Fruit fly (Drosophila melanogaster) whole organism, embryonic: ENCODE data around the gene fit.
A peak's percentile ranks its signal among the peaks of the same experiment; 100 is the strongest.

ENCODE experiments used
- Ada2b ChIP-seq: fragments of 200-800 bp; sonication (Bioruptor generic); IDR thresholded peaks from 2 replicates; pipeline ENCODE4 v1.3.6; 2022; ENCODE audit warnings: missing biosample characterization, missing genetic modification characterization
- Asciz ChIP-seq: fragments of 200-800 bp; sonication (Bioruptor generic); optimal IDR thresholded peaks from 2 replicates; lab custom pipeline; 2017; ENCODE audit warnings: missing biosample characterization, mild to moderate bottlenecking, missing genetic modification characterization, missing genetic modification reagents
- CG10431 ChIP-seq: fragments of 200-800 bp; sonication (Bioruptor generic); optimal IDR thresholded peaks from 3 replicates; lab custom pipeline; 2018; ENCODE audit warnings: missing biosample characterization, mild to moderate bottlenecking, missing genetic modification characterization
- CG10979 ChIP-seq: fragments of 200-800 bp; sonication (Bioruptor generic); optimal IDR thresholded peaks from 2 replicates; lab custom pipeline; 2018; ENCODE audit warnings: missing biosample characterization, mild to moderate bottlenecking, missing genetic modification characterization, moderate library complexity
- CG11560 ChIP-seq: fragments of 200-800 bp; sonication (Bioruptor generic); IDR thresholded peaks from 3 replicates; pipeline ENCODE4 v1.3.6; 2022; ENCODE audit warnings: missing biosample characterization, missing genetic modification characterization
- CG12104 ChIP-seq: fragments of 200-800 bp; sonication (Bioruptor generic); optimal IDR thresholded peaks from 3 replicates; lab custom pipeline; 2016; ENCODE audit warnings: missing biosample characterization, missing genetic modification characterization
- CG12391 ChIP-seq: fragments of 200-800 bp; sonication (Bioruptor generic); optimal IDR thresholded peaks from 3 replicates; lab custom pipeline; 2018; ENCODE audit warnings: missing biosample characterization, mild to moderate bottlenecking, missing genetic modification characterization, moderate library complexity
- CG13287 ChIP-seq: fragments of 200-800 bp; sonication (Bioruptor generic); IDR thresholded peaks from 2 replicates; pipeline ENCODE4 v1.3.6; 2022; ENCODE audit warnings: missing biosample characterization, missing genetic modification characterization; ENCODE audit not compliant: partially characterized antibody
- CG13894 ChIP-seq: fragments of 200-800 bp; sonication (Bioruptor generic); optimal IDR thresholded peaks from 3 replicates; lab custom pipeline; 2018; ENCODE audit warnings: missing biosample characterization, mild to moderate bottlenecking, missing genetic modification characterization, moderate library complexity
- CG17328 ChIP-seq: fragments of 200-800 bp; sonication (Bioruptor generic); IDR thresholded peaks from 2 replicates; pipeline ENCODE4 v1.3.6; 2022; ENCODE audit warnings: missing biosample characterization, missing genetic modification characterization
- CG1792 ChIP-seq: fragments of 200-800 bp; sonication (Bioruptor generic); optimal IDR thresholded peaks from 2 replicates; lab custom pipeline; 2016; ENCODE audit warnings: missing biosample characterization, missing genetic modification characterization
- CG18262 ChIP-seq: fragments of 200-800 bp; optimal IDR thresholded peaks from 3 replicates; lab custom pipeline; 2019; ENCODE audit warnings: missing biosample characterization, mild to moderate bottlenecking, missing genetic modification characterization, moderate library complexity
- CG18619 ChIP-seq: fragments of 200-800 bp; sonication (Bioruptor generic); optimal IDR thresholded peaks from 3 replicates; lab custom pipeline; 2017; ENCODE audit warnings: missing biosample characterization, mild to moderate bottlenecking, missing genetic modification characterization
- CG2120 ChIP-seq: fragments of 200-800 bp; sonication (Bioruptor generic); optimal IDR thresholded peaks from 3 replicates; lab custom pipeline; 2016; ENCODE audit warnings: missing biosample characterization, missing genetic modification characterization
- CG30431 ChIP-seq: fragments of 200-800 bp; sonication (Bioruptor generic); optimal IDR thresholded peaks from 2 replicates; lab custom pipeline; 2017; ENCODE audit warnings: missing biosample characterization, missing genetic modification characterization
- CG31441 ChIP-seq: fragments of 200-800 bp; sonication (Bioruptor generic); IDR thresholded peaks from 2 replicates; pipeline ENCODE4 v1.3.6; 2022; ENCODE audit warnings: missing biosample characterization, missing genetic modification characterization
- CG32532 ChIP-seq: fragments of 200-800 bp; sonication (Bioruptor generic); IDR thresholded peaks from 2 replicates; pipeline ENCODE4 v1.3.6; 2022; ENCODE audit warnings: missing biosample characterization, missing genetic modification characterization
- CG3847 ChIP-seq: fragments of 200-800 bp; sonication (Bioruptor generic); IDR thresholded peaks from 2 replicates; pipeline ENCODE4 v1.3.6; 2022; ENCODE audit warnings: missing biosample characterization, missing genetic modification characterization
- CG6254 ChIP-seq: fragments of 200-800 bp; sonication (Bioruptor generic); optimal IDR thresholded peaks from 3 replicates; lab custom pipeline; 2017; ENCODE audit warnings: mild to moderate bottlenecking, missing biosample characterization, missing genetic modification reagents, missing genetic modification characterization
- CG6689 ChIP-seq: fragments of 200-800 bp; sonication (Bioruptor generic); IDR thresholded peaks from 2 replicates; pipeline ENCODE4 v1.3.6; 2022; ENCODE audit warnings: missing biosample characterization, missing genetic modification characterization
- CG7745 ChIP-seq: fragments of 200-800 bp; sonication (Bioruptor generic); optimal IDR thresholded peaks from 2 replicates; lab custom pipeline; 2018; ENCODE audit warnings: missing biosample characterization, mild to moderate bottlenecking, missing genetic modification characterization, moderate library complexity
- CG8089 ChIP-seq: fragments of 200-800 bp; sonication (Bioruptor generic); optimal IDR thresholded peaks from 3 replicates; lab custom pipeline; 2016; ENCODE audit warnings: missing biosample characterization, missing genetic modification characterization
- CG8944 ChIP-seq: fragments of 200-800 bp; sonication (Bioruptor generic); optimal IDR thresholded peaks from 3 replicates; lab custom pipeline; 2016; ENCODE audit warnings: missing biosample characterization, missing genetic modification characterization
- Dip3 ChIP-seq: fragments of 200-800 bp; sonication (Bioruptor generic); optimal IDR thresholded peaks from 3 replicates; lab custom pipeline; 2016; ENCODE audit warnings: missing biosample characterization, missing genetic modification characterization
- Doc2 ChIP-seq: fragments of 200-800 bp; sonication (Bioruptor generic); IDR thresholded peaks from 2 replicates; pipeline ENCODE4 v1.3.6; 2022; ENCODE audit warnings: missing biosample characterization, missing genetic modification characterization
- Dp ChIP-seq: fragments of 200-800 bp; sonication (Bioruptor generic); optimal IDR thresholded peaks from 2 replicates; lab custom pipeline; 2018; ENCODE audit warnings: missing biosample characterization, mild to moderate bottlenecking, missing genetic modification characterization, moderate library complexity
- Dref ChIP-seq: fragments of 200-800 bp; sonication (Bioruptor generic); IDR thresholded peaks from 2 replicates; pipeline ENCODE4 v1.3.6; 2022; ENCODE audit warnings: missing biosample characterization, missing genetic modification characterization
- E2f2 ChIP-seq: fragments of 200-800 bp; sonication (Bioruptor generic); IDR thresholded peaks from 2 replicates; pipeline ENCODE4 v1.3.6; 2022; ENCODE audit warnings: missing biosample characterization, missing genetic modification characterization
- Fer1 ChIP-seq: fragments of 200-800 bp; sonication (Bioruptor generic); optimal IDR thresholded peaks from 2 replicates; lab custom pipeline; 2017; ENCODE audit warnings: missing biosample characterization, mild to moderate bottlenecking, missing genetic modification characterization
- H15 ChIP-seq: fragments of 200-800 bp; sonication (Bioruptor generic); IDR thresholded peaks from 3 replicates; pipeline ENCODE4 v1.3.6; 2022; ENCODE audit warnings: missing biosample characterization, missing genetic modification characterization
- HLH3B ChIP-seq: fragments of 200-800 bp; sonication (Bioruptor generic); IDR thresholded peaks from 2 replicates; pipeline ENCODE4 v1.3.6; 2022; ENCODE audit warnings: missing biosample characterization, missing genetic modification characterization
- Hand ChIP-seq: fragments of 200-800 bp; sonication (Bioruptor generic); optimal IDR thresholded peaks from 2 replicates; lab custom pipeline; 2017; ENCODE audit warnings: mild to moderate bottlenecking, missing biosample characterization, missing genetic modification reagents, missing genetic modification characterization
- HmgZ ChIP-seq: fragments of 200-800 bp; sonication (Bioruptor generic); optimal IDR thresholded peaks from 2 replicates; lab custom pipeline; 2018; ENCODE audit warnings: missing biosample characterization, mild to moderate bottlenecking, missing genetic modification characterization
- Hmr ChIP-seq: fragments of 200-800 bp; sonication (Bioruptor generic); optimal IDR thresholded peaks from 3 replicates; lab custom pipeline; 2017; ENCODE audit warnings: mild to moderate bottlenecking, missing biosample characterization, missing genetic modification reagents, missing genetic modification characterization
- Lhr ChIP-seq: fragments of 200-800 bp; sonication (Bioruptor generic); optimal IDR thresholded peaks from 3 replicates; lab custom pipeline; 2017; ENCODE audit warnings: mild to moderate bottlenecking, missing biosample characterization, missing genetic modification reagents, missing genetic modification characterization
- Lpt ChIP-seq: fragments of >200 bp; optimal IDR thresholded peaks from 2 replicates; lab custom pipeline; 2018; ENCODE audit warnings: missing biosample characterization, missing genetic modification characterization
- NK7.1 ChIP-seq: fragments of 200-800 bp; sonication (Bioruptor generic); optimal IDR thresholded peaks from 3 replicates; lab custom pipeline; 2016; ENCODE audit warnings: missing biosample characterization, missing genetic modification characterization
- Spps ChIP-seq: fragments of 200-800 bp; sonication (Bioruptor generic); optimal IDR thresholded peaks from 2 replicates; lab custom pipeline; 2018; ENCODE audit warnings: missing biosample characterization, mild to moderate bottlenecking, missing genetic modification characterization
- Sry-δ ChIP-seq: fragments of 200-800 bp; sonication (Bioruptor generic); optimal IDR thresholded peaks from 2 replicates; lab custom pipeline; 2016; ENCODE audit warnings: missing biosample characterization, missing genetic modification characterization
- bsh ChIP-seq, 2 experiments: fragments of 200-800 bp; sonication (Bioruptor generic); optimal IDR thresholded peaks; 2 replicates each; lab custom pipeline; 2017 to 2018; ENCODE audit warnings: mild to moderate bottlenecking in 2 of 2, missing biosample characterization in 2 of 2, missing genetic modification characterization in 2 of 2, moderate library complexity in 1 of 2
- dimm ChIP-seq: fragments of 200-800 bp; sonication (Bioruptor generic); IDR thresholded peaks from 2 replicates; pipeline ENCODE4 v1.3.6; 2022; ENCODE audit warnings: missing biosample characterization, missing genetic modification characterization
- ewg ChIP-seq: fragments of 200-800 bp; sonication (Bioruptor generic); optimal IDR thresholded peaks from 3 replicates; lab custom pipeline; 2017; ENCODE audit warnings: mild to moderate bottlenecking, missing biosample characterization, missing genetic modification reagents, missing genetic modification characterization
- gfzf ChIP-seq: fragments of 200-800 bp; sonication (Bioruptor generic); optimal IDR thresholded peaks from 2 replicates; lab custom pipeline; 2016; ENCODE audit warnings: missing biosample characterization, mild to moderate bottlenecking, missing genetic modification characterization, moderate library complexity
- grau ChIP-seq: fragments of 200-800 bp; optimal IDR thresholded peaks from 3 replicates; lab custom pipeline; 2019; ENCODE audit warnings: missing biosample characterization, mild to moderate bottlenecking, missing genetic modification characterization, moderate library complexity
- gro ChIP-seq: fragments of 200-800 bp; sonication (Bioruptor generic); optimal IDR thresholded peaks from 2 replicates; lab custom pipeline; 2016; ENCODE audit warnings: missing biosample characterization, missing genetic modification characterization
- hth ChIP-seq: fragments of >200 bp; optimal IDR thresholded peaks from 2 replicates; lab custom pipeline; 2017; ENCODE audit warnings: inconsistent platforms
- jigr1 ChIP-seq: fragments of 200-800 bp; sonication (Bioruptor generic); IDR thresholded peaks from 3 replicates; pipeline ENCODE4 v1.3.6; 2022; ENCODE audit warnings: missing biosample characterization, missing genetic modification characterization
- prd ChIP-seq, 3 experiments: fragments of >200 bp in 2 of 3; fragments of 200-800 bp in 1 of 3; sonication (Bioruptor generic) in 1 of 3; optimal IDR thresholded peaks in 2 of 3; IDR thresholded peaks in 1 of 3; 2 replicates in 2 of 3; 3 replicates in 1 of 3; pipeline versions ENCODE4 v1.3.6 to Lab custom; 2017 to 2022; ENCODE audit warnings: missing biosample characterization in 1 of 3, missing genetic modification characterization in 1 of 3
- pzg ChIP-seq: fragments of 200-800 bp; sonication (Bioruptor generic); optimal IDR thresholded peaks from 3 replicates; lab custom pipeline; 2018; ENCODE audit warnings: missing biosample characterization, mild to moderate bottlenecking, missing genetic modification characterization, moderate library complexity
- ro ChIP-seq: fragments of 200-800 bp; sonication (Bioruptor generic); IDR thresholded peaks from 2 replicates; pipeline ENCODE4 v1.3.6; 2022; ENCODE audit warnings: missing biosample characterization, missing genetic modification characterization
- sd ChIP-seq: fragments of 200-800 bp; sonication (Bioruptor generic); optimal IDR thresholded peaks from 3 replicates; lab custom pipeline; 2018; ENCODE audit warnings: missing biosample characterization, mild to moderate bottlenecking, missing genetic modification characterization, moderate library complexity
- tio ChIP-seq: fragments of 200-800 bp; sonication (Bioruptor generic); optimal IDR thresholded peaks from 2 replicates; lab custom pipeline; 2017; ENCODE audit warnings: missing biosample characterization, missing genetic modification characterization, inconsistent platforms

fit gene

dm6 chr3R:21864992-21865391 is 19.3 kb downstream of the fit start, which contains the start of gene lsn (continued):
- TF ChIP-seq gro (GFP tag; lab: Kevin White, UChicago) (no peak), CG8944 (no peak), sd (tag; lab: Kevin White, UChicago) (peak; percentile 65), Lhr (peak; percentile 2), jigr1 (GFP tag; lab: Robert Waterston, UW) (no peak), CG31441 (no peak), CG18619 (GFP tag; lab: Kevin White, UChicago) (no peak), H15 (no peak), Hmr (GFP tag; lab: Kevin White, UChicago) (peak; percentile 11), CG2120 (GFP tag; lab: Kevin White, UChicago) (no peak), hth (lab: Kevin White, UChicago) (no peak), Hand (GFP tag; lab: Kevin White, UChicago) (no peak), CG13287 (no peak), CG32532 (GFP tag; lab: Robert Waterston, UW) (no peak), CG30431 (GFP tag; lab: Kevin White, UChicago) (no peak), CG10979 (no peak), CG10431 (no peak), Ada2b (no peak), HLH3B (no peak), CG3847 (no peak), CG12391 (tag; lab: Kevin White, UChicago) (peak; percentile 13), Asciz (GFP tag; lab: Kevin White, UChicago) (no peak), Sry-δ (GFP tag; lab: Kevin White, UChicago) (no peak), E2f2 (peak; percentile 84), CG1792 (GFP tag; lab: Kevin White, UChicago) (no peak), ro (GFP tag; lab: Robert Waterston, UW) (no peak), Dref (GFP tag; lab: Robert Waterston, UW) (no peak), ewg (GFP tag; lab: Kevin White, UChicago) (peak; percentile 22), CG12104 (no peak), CG18262 (tag; lab: Kevin White, UChicago) (no peak), dimm (GFP tag; lab: Robert Waterston, UW) (no peak), Spps (tag; lab: Kevin White, UChicago) (no peak), Doc2 (no peak), Lpt (GFP tag; lab: Kevin White, UChicago) (no peak), CG6689 (GFP tag; lab: Robert Waterston, UW) (no peak), bsh (GFP tag; optimal IDR thresholded peaks at IDR 0.05; lab: Kevin White, UChicago) (peak in 1 of 2 experiments; percentile 72), CG8089 (GFP tag; lab: Kevin White, UChicago) (no peak), CG6254 (GFP tag; lab: Kevin White, UChicago) (no peak), CG11560 (tag; lab: Robert Waterston, UW) (no peak), NK7.1 (GFP tag; lab: Kevin White, UChicago) (no peak), CG17328 (GFP tag; lab: Robert Waterston, UW) (peak; percentile 18; the same call in 1 of the 2 replicates), CG7745 (no peak), HmgZ (tag; lab: Kevin White, UChicago) (peak; percentile 55), prd (optimal IDR thresholded peaks at IDR 0.05; lab: Kevin White, UChicago) (no peak), prd (GFP tag; IDR thresholded peaks at IDR 0.05; lab: Robert Waterston, UW) (no peak), tio (GFP tag; lab: Kevin White, UChicago) (no peak), CG13894 (tag; lab: Kevin White, UChicago) (no peak), Fer1 (peak; percentile 57), Dip3 (GFP tag; lab: Kevin White, UChicago) (no peak), pzg (peak; percentile 42), Dp (peak; percentile 85), grau (peak; percentile 31), gfzf (GFP tag; lab: Kevin White, UChicago) (no peak)
